Worm (Caenorhabditis elegans): ENCODE measurements around the gene Y39E4A.1.

Y39E4A.1 gene

ce11 chrIII:12906611-12907037 is 44.6 kb upstream of the Y39E4A.1 start:
- peak; percentile 46 for TF ChIP-seq R02D3.7 (tag; optimal IDR thresholded peaks at IDR 0.05)
- TF ChIP-seq pqm-1 (tag; optimal IDR thresholded peaks at IDR 0.05), result no peak
- no peak for TF ChIP-seq ztf-11 (tag; optimal IDR thresholded peaks at IDR 0.05)
- TF ChIP-seq nhr-11 (tag; optimal IDR thresholded peaks at IDR 0.05), result peak; percentile 42
- TF ChIP-seq fkh-2 (tag; optimal IDR thresholded peaks at IDR 0.05), result no peak
- no peak for TF ChIP-seq ceh-16 (tag; optimal IDR thresholded peaks at IDR 0.05)
- peak; percentile 12 for TF ChIP-seq tbx-2 (tag; optimal IDR thresholded peaks at IDR 0.05)
- TF ChIP-seq ama-1 (optimal IDR thresholded peaks at IDR 0.05), result peak; percentile 70
- TF ChIP-seq ceh-9 (tag; optimal IDR thresholded peaks at IDR 0.05), result no peak
- peak; percentile 44 for TF ChIP-seq lin-39 (tag; optimal IDR thresholded peaks at IDR 0.05)
- TF ChIP-seq nhr-77 (tag; optimal IDR thresholded peaks at IDR 0.05), result no peak
- TF ChIP-seq snpc-4 (tag; optimal IDR thresholded peaks at IDR 0.05), result no peak
- peak; percentile 22 for TF ChIP-seq lsy-12 (tag; optimal IDR thresholded peaks at IDR 0.05)
- peak; percentile 87 for TF ChIP-seq nhr-43 (tag; optimal IDR thresholded peaks at IDR 0.05; ENCODE audit: poor library complexity, severe bottlenecking)
- no peak for TF ChIP-seq nhr-76 (tag; optimal IDR thresholded peaks at IDR 0.05)
- TF ChIP-seq jun-1 (tag; optimal IDR thresholded peaks at IDR 0.05), result no peak
- peak; percentile 86 for TF ChIP-seq aly-2 (tag; optimal IDR thresholded peaks at IDR 0.05)
- peak; percentile 37 for TF ChIP-seq elt-2 (tag; optimal IDR thresholded peaks at IDR 0.05)
- no peak for TF ChIP-seq ztf-4 (tag; optimal IDR thresholded peaks at IDR 0.05)
- no peak for TF ChIP-seq nhr-23 (tag; optimal IDR thresholded peaks at IDR 0.05)
- TF ChIP-seq nhr-12 (tag; optimal IDR thresholded peaks at IDR 0.05), result no peak
- peak; percentile 2 for TF ChIP-seq pha-4 (tag; optimal IDR thresholded peaks at IDR 0.05)
- peak; percentile 63 for TF ChIP-seq ceh-28 (tag; optimal IDR thresholded peaks at IDR 0.05)

DNA sequence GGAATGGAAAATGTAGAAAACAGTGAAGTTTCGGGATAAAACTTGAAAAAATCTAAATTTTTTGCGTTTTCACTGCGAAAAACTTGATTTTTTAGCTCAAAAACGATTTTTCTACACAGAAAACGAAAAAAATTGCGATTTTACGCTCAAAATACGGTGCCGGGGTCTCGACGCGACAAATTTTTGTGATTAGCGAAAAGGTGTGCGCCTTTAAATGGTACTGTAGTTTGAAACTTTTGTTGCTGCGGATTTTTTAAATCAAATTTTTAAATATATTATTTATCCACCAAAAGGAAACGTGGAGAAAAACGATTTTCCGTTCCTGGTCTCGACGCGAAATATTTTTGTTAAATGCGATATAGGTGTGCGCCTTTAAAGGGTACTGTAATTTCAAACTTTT is 44.0 kb upstream of the Y39E4A.1 start:
- no peak for TF ChIP-seq nhr-28 (tag; optimal IDR thresholded peaks at IDR 0.05)
- no peak for TF ChIP-seq elt-2 (tag; optimal IDR thresholded peaks at IDR 0.05)
- TF ChIP-seq nhr-23 (tag; optimal IDR thresholded peaks at IDR 0.05), result no peak
- no peak for TF ChIP-seq nhr-25 (tag; optimal IDR thresholded peaks at IDR 0.05)
- no peak for TF ChIP-seq lsy-12 (tag; optimal IDR thresholded peaks at IDR 0.05)
- TF ChIP-seq nhr-11 (tag; optimal IDR thresholded peaks at IDR 0.05), result no peak
- no peak for TF ChIP-seq ceh-16 (tag; optimal IDR thresholded peaks at IDR 0.05)
- no peak for TF ChIP-seq daf-12 (tag; optimal IDR thresholded peaks at IDR 0.05)
- no peak for TF ChIP-seq nfya-1 (tag; optimal IDR thresholded peaks at IDR 0.05; ENCODE audit: insufficient read depth)
- TF ChIP-seq fkh-10 (GFP tag; optimal IDR thresholded peaks at IDR 0.05), result no peak
- no peak for TF ChIP-seq elt-3 (tag; optimal IDR thresholded peaks at IDR 0.05)
- TF ChIP-seq fkh-2 (tag; optimal IDR thresholded peaks at IDR 0.05), result no peak
- no peak for TF ChIP-seq aly-2 (tag; optimal IDR thresholded peaks at IDR 0.05)
- no peak for TF ChIP-seq nhr-76 (tag; optimal IDR thresholded peaks at IDR 0.05)

DNA sequence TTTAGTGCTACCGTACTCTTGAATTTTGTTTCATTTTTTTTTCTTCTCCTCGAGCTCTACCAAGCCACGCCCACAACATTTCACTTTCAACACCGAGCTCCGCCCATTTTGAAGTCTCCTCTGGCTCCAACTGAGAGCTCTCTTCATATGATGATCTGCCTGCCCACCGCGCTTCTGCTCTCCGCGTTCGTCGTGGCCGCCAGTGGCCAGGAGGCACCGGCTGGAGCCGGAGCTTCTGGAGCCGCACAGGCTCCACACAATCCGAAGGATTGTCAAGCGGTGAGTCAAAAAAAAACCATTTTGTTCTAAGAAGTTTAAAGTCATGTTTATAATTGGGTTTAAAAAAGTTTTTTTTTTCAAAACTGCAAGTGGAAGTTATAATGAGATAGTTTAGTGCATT is 40.8 kb upstream of the Y39E4A.1 start, which contains the start of gene flp-14:
flp-14 (plus strand) TSS at position 146 of the 400 bp plus-strand sequence.
- no peak for TF ChIP-seq nhr-28 (tag; optimal IDR thresholded peaks at IDR 0.05)
- no peak for TF ChIP-seq ztf-4 (tag; optimal IDR thresholded peaks at IDR 0.05)
- TF ChIP-seq aly-2 (tag; optimal IDR thresholded peaks at IDR 0.05), result no peak
- no peak for TF ChIP-seq nhr-237 (tag; optimal IDR thresholded peaks at IDR 0.05)
- TF ChIP-seq mml-1 (tag; optimal IDR thresholded peaks at IDR 0.05), result no peak

- TF ChIP-seq nhr-12 (tag; optimal IDR thresholded peaks at IDR 0.05) (no peak), fkh-2 (tag; optimal IDR thresholded peaks at IDR 0.05) (no peak), lsy-12 (tag; optimal IDR thresholded peaks at IDR 0.05) (no peak), elt-1 (tag; optimal IDR thresholded peaks at IDR 0.05) (no peak), skn-1 (tag; optimal IDR thresholded peaks at IDR 0.05) (no peak), ztf-4 (tag; optimal IDR thresholded peaks at IDR 0.05) (no peak), zag-1 (tag; optimal IDR thresholded peaks at IDR 0.05) (no peak), nhr-77 (tag; optimal IDR thresholded peaks at IDR 0.05) (no peak), ceh-28 (tag; optimal IDR thresholded peaks at IDR 0.05) (no peak), nhr-23 (tag; optimal IDR thresholded peaks at IDR 0.05) (no peak), ama-1 (optimal IDR thresholded peaks at IDR 0.05) (no peak), tbx-2 (tag; optimal IDR thresholded peaks at IDR 0.05) (no peak), ceh-9 (tag; optimal IDR thresholded peaks at IDR 0.05) (no peak), aly-2 (tag; optimal IDR thresholded peaks at IDR 0.05) (no peak)
Observed at ce11 chrIII:12916459-12916858, 34.8 kb upstream of the Y39E4A.1 start.

DNA sequence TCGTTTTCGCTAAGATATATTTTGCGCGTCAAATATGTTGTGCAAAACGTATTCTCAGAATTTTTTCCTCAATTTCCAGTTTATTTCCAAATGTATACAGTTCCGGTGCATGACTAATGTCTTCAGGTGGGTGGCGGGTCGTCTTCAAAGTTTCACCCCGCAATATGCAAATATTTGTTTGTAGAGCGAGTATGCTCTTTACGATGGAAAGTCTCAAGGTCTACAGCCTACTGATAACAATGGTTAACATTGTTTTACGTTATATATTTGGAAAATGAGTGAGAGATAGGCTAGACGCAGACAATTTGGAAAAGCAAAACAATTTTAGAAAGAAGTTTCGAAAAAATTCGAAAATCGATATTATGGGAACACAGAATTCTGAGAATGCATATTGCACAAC is 33.4 kb upstream of the Y39E4A.1 start:
- TF ChIP-seq mml-1 (tag; optimal IDR thresholded peaks at IDR 0.05) (no peak), pha-4 (tag; optimal IDR thresholded peaks at IDR 0.05) (peak; percentile 56), unc-62 (GFP tag; optimal IDR thresholded peaks at IDR 0.05) (no peak), pqm-1 (tag; optimal IDR thresholded peaks at IDR 0.05) (peak; percentile 36), egl-27 (tag; optimal IDR thresholded peaks at IDR 0.05) (no peak), ZK546.5 (tag; optimal IDR thresholded peaks at IDR 0.05) (no peak), nhr-43 (tag; optimal IDR thresholded peaks at IDR 0.05; ENCODE audit: poor library complexity, severe bottlenecking) (no peak), nhr-23 (tag; optimal IDR thresholded peaks at IDR 0.05) (no peak), elt-2 (tag; optimal IDR thresholded peaks at IDR 0.05) (peak; percentile 48), nhr-77 (tag; optimal IDR thresholded peaks at IDR 0.05) (no peak)

Data from whole organism, L3 larva.